Worm (Caenorhabditis elegans) whole organism, late embryonic: ENCODE measurements around the gene fut-1.
A peak's percentile ranks its signal among the peaks of the same experiment; 100 is the strongest.

Experiments
- C08G9.2 ChIP-seq: sonication (generic microtip); optimal IDR thresholded peaks from 2 replicates; lab custom pipeline; 2016; ENCODE audit warnings: mild to moderate bottlenecking, missing genetic modification characterization, moderate library complexity, missing compliant biosample characterization
- K02D7.2 ChIP-seq: sonication (generic microtip); optimal IDR thresholded peaks from 2 replicates; lab custom pipeline; 2017; ENCODE audit warnings: mild to moderate bottlenecking, missing genetic modification characterization, missing compliant biosample characterization
- Y22D7AL.16 ChIP-seq: sonication (generic microtip); optimal IDR thresholded peaks from 2 replicates; lab custom pipeline; 2016; ENCODE audit warnings: missing genetic modification characterization, missing compliant biosample characterization
- ama-1 ChIP-seq: fragments of 150-350 bp; optimal IDR thresholded peaks from 2 replicates; lab custom pipeline; 2014
- ceh-14 ChIP-seq: sonication (generic microtip); optimal IDR thresholded peaks from 2 replicates; lab custom pipeline; 2016; ENCODE audit warnings: missing genotype, missing genetic modification characterization, missing compliant biosample characterization
- ceh-2 ChIP-seq: sonication (generic microtip); optimal IDR thresholded peaks from 2 replicates; lab custom pipeline; 2016; ENCODE audit warnings: missing genotype, missing genetic modification characterization, missing compliant biosample characterization
- ceh-22 ChIP-seq: sonication (generic microtip); optimal IDR thresholded peaks from 2 replicates; lab custom pipeline; 2017; ENCODE audit warnings: missing biosample characterization, missing genetic modification characterization
- ceh-24 ChIP-seq: sonication (generic microtip); optimal IDR thresholded peaks from 2 replicates; lab custom pipeline; 2016; ENCODE audit warnings: mild to moderate bottlenecking, missing genetic modification characterization, missing compliant biosample characterization
- ceh-30 ChIP-seq: fragments of 150-350 bp; optimal IDR thresholded peaks from 2 replicates; lab custom pipeline; 2014; ENCODE audit warnings: missing biosample characterization, missing genetic modification characterization
- ceh-31 ChIP-seq: sonication (generic microtip); optimal IDR thresholded peaks from 2 replicates; lab custom pipeline; 2016; ENCODE audit warnings: missing genetic modification characterization, missing compliant biosample characterization
- ceh-48 ChIP-seq: sonication (generic microtip); optimal IDR thresholded peaks from 2 replicates; lab custom pipeline; 2016; ENCODE audit warnings: missing genetic modification characterization, inconsistent platforms, missing compliant biosample characterization
- ceh-9 ChIP-seq: sonication (generic microtip); optimal IDR thresholded peaks from 2 replicates; lab custom pipeline; 2016; ENCODE audit warnings: mild to moderate bottlenecking, missing genetic modification characterization, inconsistent platforms, missing compliant biosample characterization
- che-1 ChIP-seq: sonication (generic microtip); optimal IDR thresholded peaks from 2 replicates; lab custom pipeline; 2016; ENCODE audit warnings: mild to moderate bottlenecking, missing genetic modification characterization, missing compliant biosample characterization
- dmd-4 ChIP-seq: sonication (generic microtip); optimal IDR thresholded peaks from 2 replicates; lab custom pipeline; 2016; ENCODE audit warnings: borderline replicate concordance, missing genetic modification characterization, missing compliant biosample characterization
- elt-2 ChIP-seq: sonication (generic microtip); optimal IDR thresholded peaks from 2 replicates; lab custom pipeline; 2016; ENCODE audit warnings: missing genetic modification reagents, missing genetic modification characterization, missing compliant biosample characterization
- elt-4 ChIP-seq: sonication (generic microtip); optimal IDR thresholded peaks from 2 replicates; lab custom pipeline; 2016; ENCODE audit warnings: missing genetic modification characterization, missing compliant biosample characterization
- eyg-1 ChIP-seq: sonication (generic microtip); optimal IDR thresholded peaks from 2 replicates; lab custom pipeline; 2016; ENCODE audit warnings: missing genotype, missing genetic modification characterization, missing compliant biosample characterization
- fkh-10 ChIP-seq: fragments of 150-350 bp; optimal IDR thresholded peaks from 2 replicates; lab custom pipeline; 2014; ENCODE audit warnings: missing biosample characterization, missing genetic modification reagents, missing genetic modification characterization
- fkh-6 ChIP-seq: sonication (generic microtip); optimal IDR thresholded peaks from 2 replicates; lab custom pipeline; 2016; ENCODE audit warnings: missing genetic modification characterization, missing compliant biosample characterization
- hlh-13 ChIP-seq: fragments of 200-800 bp; sonication (Bioruptor generic); optimal IDR thresholded peaks from 2 replicates; lab custom pipeline; 2018; ENCODE audit warnings: mild to moderate bottlenecking, missing genetic modification characterization, missing compliant biosample characterization
- hlh-15 ChIP-seq: sonication (generic microtip); optimal IDR thresholded peaks from 2 replicates; lab custom pipeline; 2016; ENCODE audit warnings: missing genetic modification characterization, missing compliant biosample characterization
- hlh-8 ChIP-seq: sonication (generic microtip); optimal IDR thresholded peaks from 2 replicates; lab custom pipeline; 2016; ENCODE audit warnings: missing genotype, missing genetic modification characterization, missing compliant biosample characterization
- mec-3 ChIP-seq: sonication (generic microtip); optimal IDR thresholded peaks from 2 replicates; lab custom pipeline; 2016; ENCODE audit warnings: borderline replicate concordance, missing genetic modification characterization, missing compliant biosample characterization
- nfya-1 ChIP-seq: sonication (generic microtip); optimal IDR thresholded peaks from 2 replicates; lab custom pipeline; 2017; ENCODE audit warnings: missing genetic modification characterization, mild to moderate bottlenecking, missing compliant biosample characterization, antibody characterized with exemption, moderate library complexity
- odd-2 ChIP-seq: sonication (generic microtip); optimal IDR thresholded peaks from 2 replicates; lab custom pipeline; 2017; ENCODE audit warnings: antibody characterized with exemption, mild to moderate bottlenecking, missing genetic modification characterization, missing compliant biosample characterization
- pag-3 ChIP-seq: sonication (generic microtip); optimal IDR thresholded peaks from 2 replicates; lab custom pipeline; 2016; ENCODE audit warnings: missing compliant biosample characterization, missing genetic modification characterization, borderline replicate concordance
- pat-9 ChIP-seq: fragments of 200-800 bp; sonication (Bioruptor generic); optimal IDR thresholded peaks from 2 replicates; lab custom pipeline; 2018; ENCODE audit warnings: mild to moderate bottlenecking, missing genetic modification characterization, moderate library complexity, missing compliant biosample characterization
- pax-1 ChIP-seq: fragments of 150-350 bp; optimal IDR thresholded peaks from 2 replicates; lab custom pipeline; 2014; ENCODE audit warnings: missing biosample characterization, missing genetic modification characterization
- pha-2 ChIP-seq: sonication (generic microtip); optimal IDR thresholded peaks from 2 replicates; lab custom pipeline; 2017; ENCODE audit warnings: mild to moderate bottlenecking, missing genetic modification characterization, missing compliant biosample characterization
- pqm-1 ChIP-seq: sonication (generic microtip); optimal IDR thresholded peaks from 2 replicates; lab custom pipeline; 2016; ENCODE audit warnings: missing genetic modification characterization, missing compliant biosample characterization
- pros-1 ChIP-seq: fragments of 150-350 bp; optimal IDR thresholded peaks from 2 replicates; lab custom pipeline; 2014; ENCODE audit warnings: missing biosample characterization, missing genetic modification reagents, missing genetic modification characterization
- ref-2 ChIP-seq: sonication (generic microtip); optimal IDR thresholded peaks from 2 replicates; lab custom pipeline; 2016; ENCODE audit warnings: missing genetic modification characterization, missing compliant biosample characterization
- rnt-1 ChIP-seq: sonication (generic microtip); optimal IDR thresholded peaks from 2 replicates; lab custom pipeline; 2016; ENCODE audit warnings: missing genetic modification characterization, missing compliant biosample characterization
- sdc-2 ChIP-seq: sonication (generic microtip); optimal IDR thresholded peaks from 2 replicates; lab custom pipeline; 2016; ENCODE audit warnings: missing genotype, missing genetic modification characterization, missing compliant biosample characterization
- sox-4 ChIP-seq: sonication (generic microtip); optimal IDR thresholded peaks from 2 replicates; lab custom pipeline; 2017; ENCODE audit warnings: mild to moderate bottlenecking, missing genetic modification characterization, inconsistent platforms, missing compliant biosample characterization
- syd-9 ChIP-seq: sonication (generic microtip); optimal IDR thresholded peaks from 2 replicates; lab custom pipeline; 2016; ENCODE audit warnings: mild to moderate bottlenecking, missing genetic modification characterization, moderate library complexity, missing compliant biosample characterization
- tbx-2 ChIP-seq: sonication (generic microtip); optimal IDR thresholded peaks from 2 replicates; lab custom pipeline; 2016; ENCODE audit warnings: missing genetic modification characterization, missing compliant biosample characterization
- ttx-3 ChIP-seq: sonication (generic microtip); optimal IDR thresholded peaks from 2 replicates; lab custom pipeline; 2016; ENCODE audit warnings: missing genetic modification reagents, missing genetic modification characterization, missing compliant biosample characterization
- unc-55 ChIP-seq: sonication (generic microtip); optimal IDR thresholded peaks from 2 replicates; lab custom pipeline; 2017; ENCODE audit warnings: missing biosample characterization, missing genetic modification reagents, missing genetic modification characterization
- zip-5 ChIP-seq: sonication (generic microtip); optimal IDR thresholded peaks from 2 replicates; lab custom pipeline; 2016; ENCODE audit warnings: missing genetic modification characterization, missing compliant biosample characterization

The fut-1 gene

ce11 chrII:8763367-8763766 is 4.0 kb upstream of the fut-1 start:
- no peak for TF ChIP-seq pat-9 (tag; lab: Kevin White, UChicago)
- TF ChIP-seq sdc-2 (tag; lab: Kevin White, UChicago), result no peak
- no peak for TF ChIP-seq pros-1
- no peak for TF ChIP-seq odd-2 (tag; lab: Kevin White, UChicago)
- TF ChIP-seq elt-4 (tag; lab: Kevin White, UChicago), result no peak
- no peak for TF ChIP-seq pax-1 (tag; lab: Kevin White, UChicago)
- no peak for TF ChIP-seq ceh-30 (tag; lab: Kevin White, UChicago)
- TF ChIP-seq elt-2 (tag; lab: Kevin White, UChicago), result no peak
- no peak for TF ChIP-seq fkh-10
- no peak for TF ChIP-seq hlh-13 (GFP tag; lab: Kevin White, UChicago)
- TF ChIP-seq fkh-6 (tag; lab: Kevin White, UChicago), result no peak
- TF ChIP-seq ceh-31 (tag; lab: Kevin White, UChicago), result no peak
- no peak for TF ChIP-seq C08G9.2 (tag; lab: Kevin White, UChicago)
- TF ChIP-seq ceh-14 (tag; lab: Kevin White, UChicago), result no peak

- TF ChIP-seq che-1 (tag; lab: Kevin White, UChicago) (no peak), Y22D7AL.16 (tag; lab: Kevin White, UChicago) (no peak), syd-9 (tag; lab: Kevin White, UChicago) (no peak), pha-2 (tag; lab: Kevin White, UChicago) (no peak), ttx-3 (no peak), tbx-2 (tag; lab: Kevin White, UChicago) (no peak)
Observed at ce11 chrII:8761739-8762138, 2.3 kb upstream of the fut-1 start.

- TF ChIP-seq syd-9 (tag; lab: Kevin White, UChicago), result no peak
- no peak for TF ChIP-seq mec-3 (tag; lab: Kevin White, UChicago)
- TF ChIP-seq elt-2 (tag; lab: Kevin White, UChicago), result no peak
- TF ChIP-seq hlh-15 (tag; lab: Kevin White, UChicago), result no peak
- no peak for TF ChIP-seq fkh-6 (tag; lab: Kevin White, UChicago)
- no peak for TF ChIP-seq nfya-1 (tag; lab: Kevin White, UChicago)
- no peak for TF ChIP-seq unc-55 (GFP tag; lab: Kevin White, UChicago)
- no peak for TF ChIP-seq eyg-1 (tag; lab: Kevin White, UChicago)
- no peak for TF ChIP-seq K02D7.2 (tag; lab: Kevin White, UChicago)
Observed at ce11 chrII:8755270-8755669, 4.1 kb downstream of the fut-1 start, which contains the start of gene K08F8.7. Gene K08F8.7, minus strand, starts transcription at chrII:8755370.

- TF ChIP-seq ceh-2 (no peak), pros-1 (no peak), ceh-9 (no peak), sdc-2 (tag; lab: Kevin White, UChicago) (no peak), C08G9.2 (tag; lab: Kevin White, UChicago) (no peak), pqm-1 (no peak), eyg-1 (tag; lab: Kevin White, UChicago) (no peak), ceh-22 (tag; lab: Kevin White, UChicago) (no peak), hlh-15 (tag; lab: Kevin White, UChicago) (no peak), ceh-24 (tag; lab: Kevin White, UChicago) (no peak), hlh-8 (tag; lab: Kevin White, UChicago) (no peak), syd-9 (tag; lab: Kevin White, UChicago) (no peak), ceh-48 (tag; lab: Kevin White, UChicago) (no peak)
Observed at ce11 chrII:8751686-8752085, 7.7 kb downstream of the fut-1 start, which contains the start of gene atf-2. Gene atf-2, plus strand, starts transcription at chrII:8751986.

- TF ChIP-seq Y22D7AL.16 (tag; lab: Kevin White, UChicago), result no peak
- TF ChIP-seq sdc-2 (tag; lab: Kevin White, UChicago), result peak; percentile 28
- TF ChIP-seq pag-3, result no peak
- TF ChIP-seq rnt-1 (tag; lab: Kevin White, UChicago), result peak; percentile 21
- no peak for TF ChIP-seq zip-5 (tag; lab: Kevin White, UChicago)
- peak; percentile 66 for TF ChIP-seq ref-2 (tag; lab: Kevin White, UChicago)
- TF ChIP-seq sox-4, result no peak
- TF ChIP-seq ceh-2, result no peak
- no peak for TF ChIP-seq dmd-4
- no peak for TF ChIP-seq pha-2 (tag; lab: Kevin White, UChicago)
- peak; percentile 64 for TF ChIP-seq ceh-31 (tag; lab: Kevin White, UChicago)
- peak; percentile 10 for TF ChIP-seq ama-1 (lab: Kevin White, UChicago)
Observed at ce11 chrII:8751042-8751441, 8.4 kb downstream of the fut-1 start.
